Fruit fly (Drosophila melanogaster): ENCODE results near the gene CG4611.
A peak's percentile ranks its signal among the peaks of the same experiment; 100 is the strongest.

DNA sequence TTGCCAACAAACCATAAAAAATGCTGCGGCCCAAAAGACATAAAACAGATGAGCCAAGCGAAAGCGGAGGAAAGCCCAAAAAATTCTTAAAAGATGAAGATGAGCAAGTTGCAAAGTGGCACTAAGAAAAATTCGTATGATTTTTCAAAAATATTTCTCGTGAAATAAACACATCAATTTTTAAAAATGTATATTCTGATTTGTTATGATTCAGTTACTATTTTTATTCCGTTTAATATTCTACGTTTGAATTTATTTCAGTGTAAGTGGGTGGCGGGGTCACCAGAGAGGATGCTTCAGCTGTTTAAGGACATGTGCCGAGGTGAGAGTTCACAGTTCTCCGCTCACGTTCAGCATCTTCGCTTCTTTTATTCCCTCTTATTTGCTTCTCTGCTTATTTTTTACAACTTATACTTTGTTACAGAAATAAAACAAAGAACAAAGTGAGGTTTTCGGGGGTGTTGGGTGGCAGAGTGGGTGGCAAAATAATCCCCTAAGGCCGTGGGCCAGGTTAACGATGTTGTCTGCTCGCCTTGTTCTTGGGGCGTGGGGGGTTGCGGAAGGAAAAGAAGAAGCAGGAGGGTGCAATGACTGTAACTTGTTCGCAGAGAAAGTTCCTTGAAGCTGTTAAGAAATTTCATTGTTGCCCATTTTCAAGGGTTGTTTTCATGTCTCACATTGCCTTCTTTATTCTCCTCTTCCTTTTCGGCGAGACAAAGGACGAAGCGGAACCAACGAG lies 46.2 kb downstream of the CG4611 start:
- TF ChIP-seq Snoo (tag; optimal IDR thresholded peaks at IDR 0.05) (peak; percentile 11), CG17806 (tag; optimal IDR thresholded peaks at IDR 0.05) (peak; percentile 28), CG15710 (tag; optimal IDR thresholded peaks at IDR 0.05) (peak; percentile 21), gl (tag; optimal IDR thresholded peaks at IDR 0.05) (no peak), EcR (GFP tag; optimal IDR thresholded peaks at IDR 0.05) (no peak), CG8301 (tag; optimal IDR thresholded peaks at IDR 0.05) (peak; percentile 16), Ets98B (GFP tag; IDR thresholded peaks at IDR 0.05) (no peak), CG8159 (tag; optimal IDR thresholded peaks at IDR 0.05) (peak; percentile 52), CG34367 (tag; optimal IDR thresholded peaks at IDR 0.05) (no peak), CG4496 (GFP tag; IDR thresholded peaks at IDR 0.05) (peak; percentile 40; the same call in 1 of the 3 replicates), CG10348 (GFP tag; IDR thresholded peaks at IDR 0.05) (no peak), D1 (tag; optimal IDR thresholded peaks at IDR 0.05) (no peak), CG12605 (GFP tag; IDR thresholded peaks at IDR 0.05) (no peak)

Data from whole organism, pupa.